Worm (Caenorhabditis elegans): ENCODE results near the gene kdp-1.

DNA sequence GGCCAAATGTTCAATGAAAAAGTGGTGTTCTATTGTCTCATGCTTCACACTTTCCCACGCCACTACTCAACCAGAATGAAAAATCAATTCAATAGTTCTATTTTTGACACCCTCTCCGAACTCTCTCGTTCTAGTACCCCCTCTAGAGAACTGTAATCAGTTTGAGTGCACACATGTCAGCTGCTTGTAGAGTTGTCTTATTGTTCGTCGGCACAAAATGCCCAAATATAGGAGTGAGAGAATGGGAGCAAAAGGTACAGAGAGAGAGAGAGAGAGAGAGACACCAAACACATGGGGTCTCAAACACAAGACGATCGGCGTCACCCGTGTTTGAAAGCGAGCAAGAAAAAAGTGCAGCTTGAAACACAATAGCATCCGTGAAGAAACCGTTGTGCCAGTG, 34.3 kb downstream of the kdp-1 start:
- TF ChIP-seq unc-62 (GFP tag; optimal IDR thresholded peaks at IDR 0.05): no peak
- TF ChIP-seq nhr-6 (tag; optimal IDR thresholded peaks at IDR 0.05): no peak
- peak; percentile 27 for TF ChIP-seq fos-1 (tag; optimal IDR thresholded peaks at IDR 0.05)
- TF ChIP-seq lin-13 (GFP tag; optimal IDR thresholded peaks at IDR 0.05): no peak
- TF ChIP-seq zag-1 (tag; optimal IDR thresholded peaks at IDR 0.05): no peak
- peak; percentile 53 for TF ChIP-seq nhr-129 (tag; optimal IDR thresholded peaks at IDR 0.05)
- no peak for TF ChIP-seq egl-27 (tag; optimal IDR thresholded peaks at IDR 0.05)
- TF ChIP-seq nhr-77 (tag; optimal IDR thresholded peaks at IDR 0.05): no peak
- no peak for TF ChIP-seq ztf-4 (tag; optimal IDR thresholded peaks at IDR 0.05)
- no peak for TF ChIP-seq lin-39 (tag; optimal IDR thresholded peaks at IDR 0.05)
- no peak for TF ChIP-seq nhr-11 (tag; optimal IDR thresholded peaks at IDR 0.05)
